Fruit fly (Drosophila melanogaster) whole organism, embryonic: ENCODE measurements around the gene CSN5.

Experiments
- Bgb ChIP-seq: fragments of 200-800 bp; sonication (Bioruptor generic); IDR thresholded peaks from 2 replicates; pipeline ENCODE4 v1.3.6; 2022; ENCODE audit warnings: missing biosample characterization, missing genetic modification characterization; ENCODE audit not compliant: partially characterized antibody
- C15 ChIP-seq: fragments of 200-800 bp; sonication (Bioruptor generic); IDR thresholded peaks from 3 replicates; pipeline ENCODE4 v1.3.6; 2022; ENCODE audit warnings: missing biosample characterization, missing genetic modification characterization
- CG10274 ChIP-seq: fragments of 200-800 bp; sonication (Bioruptor generic); optimal IDR thresholded peaks from 3 replicates; lab custom pipeline; 2017; ENCODE audit warnings: missing biosample characterization, mild to moderate bottlenecking, missing genetic modification characterization
- CG12769 ChIP-seq: fragments of 200-800 bp; sonication (Bioruptor generic); optimal IDR thresholded peaks from 2 replicates; lab custom pipeline; 2019; ENCODE audit warnings: missing biosample characterization, mild to moderate bottlenecking, missing genetic modification characterization, moderate library complexity
- CG14050 ChIP-seq: fragments of 200-800 bp; sonication (Bioruptor generic); IDR thresholded peaks from 3 replicates; pipeline ENCODE4 v1.3.6; 2022; ENCODE audit warnings: missing biosample characterization, missing genetic modification characterization
- CG14965 ChIP-seq: fragments of 200-800 bp; sonication (Bioruptor generic); optimal IDR thresholded peaks from 2 replicates; lab custom pipeline; 2016; ENCODE audit warnings: missing biosample characterization, missing genetic modification characterization, borderline replicate concordance
- CG15479 ChIP-seq: fragments of 200-800 bp; sonication (Bioruptor generic); optimal IDR thresholded peaks from 3 replicates; lab custom pipeline; 2019; ENCODE audit warnings: missing biosample characterization, mild to moderate bottlenecking, missing genetic modification characterization, moderate library complexity
- CG16815 ChIP-seq: fragments of 200-800 bp; sonication (Bioruptor generic); optimal IDR thresholded peaks from 3 replicates; lab custom pipeline; 2017; ENCODE audit warnings: missing biosample characterization, mild to moderate bottlenecking, missing genetic modification characterization
- CG17359 ChIP-seq: fragments of 200-800 bp; sonication (Bioruptor generic); optimal IDR thresholded peaks from 3 replicates; lab custom pipeline; 2018; ENCODE audit warnings: missing biosample characterization, mild to moderate bottlenecking, missing genetic modification characterization, moderate library complexity
- CG1792 ChIP-seq: fragments of 200-800 bp; sonication (Bioruptor generic); optimal IDR thresholded peaks from 2 replicates; lab custom pipeline; 2016; ENCODE audit warnings: missing biosample characterization, missing genetic modification characterization
- CG2116 ChIP-seq: fragments of 200-800 bp; sonication (Bioruptor generic); optimal IDR thresholded peaks from 3 replicates; lab custom pipeline; 2018; ENCODE audit warnings: missing biosample characterization, mild to moderate bottlenecking, missing genetic modification characterization
- CG2712 ChIP-seq: fragments of 200-800 bp; optimal IDR thresholded peaks from 3 replicates; lab custom pipeline; 2019; ENCODE audit warnings: missing biosample characterization, mild to moderate bottlenecking, missing genetic modification characterization, moderate library complexity
- CG32772 ChIP-seq: fragments of 200-800 bp; sonication (Bioruptor generic); IDR thresholded peaks from 2 replicates; pipeline ENCODE4 v1.3.6; 2022; ENCODE audit warnings: missing biosample characterization, missing genetic modification characterization
- CG33213 ChIP-seq: fragments of 200-800 bp; sonication (Bioruptor generic); optimal IDR thresholded peaks from 3 replicates; lab custom pipeline; 2016; ENCODE audit warnings: missing biosample characterization, missing genetic modification characterization
- CG34376 ChIP-seq: fragments of 200-800 bp; sonication (Bioruptor generic); optimal IDR thresholded peaks from 2 replicates; lab custom pipeline; 2018; ENCODE audit warnings: missing biosample characterization, mild to moderate bottlenecking, missing genetic modification characterization
- CG3838 ChIP-seq: fragments of 200-800 bp; sonication (Bioruptor generic); optimal IDR thresholded peaks from 3 replicates; lab custom pipeline; 2016; ENCODE audit warnings: missing biosample characterization, missing genetic modification characterization
- CG5245 ChIP-seq: fragments of 200-800 bp; sonication (Bioruptor generic); optimal IDR thresholded peaks from 3 replicates; lab custom pipeline; 2016; ENCODE audit warnings: missing biosample characterization, missing genetic modification characterization
- CG6254 ChIP-seq: fragments of 200-800 bp; sonication (Bioruptor generic); optimal IDR thresholded peaks from 3 replicates; lab custom pipeline; 2017; ENCODE audit warnings: mild to moderate bottlenecking, missing biosample characterization, missing genetic modification reagents, missing genetic modification characterization
- CG6689 ChIP-seq: fragments of 200-800 bp; sonication (Bioruptor generic); IDR thresholded peaks from 2 replicates; pipeline ENCODE4 v1.3.6; 2022; ENCODE audit warnings: missing biosample characterization, missing genetic modification characterization
- CG7745 ChIP-seq: fragments of 200-800 bp; sonication (Bioruptor generic); optimal IDR thresholded peaks from 2 replicates; lab custom pipeline; 2018; ENCODE audit warnings: missing biosample characterization, mild to moderate bottlenecking, missing genetic modification characterization, moderate library complexity
- CG7786 ChIP-seq: fragments of 200-800 bp; sonication (Bioruptor generic); optimal IDR thresholded peaks from 2 replicates; lab custom pipeline; 2016; ENCODE audit warnings: missing biosample characterization, missing genetic modification characterization
- CG7987 ChIP-seq: fragments of 200-800 bp; sonication (Bioruptor generic); optimal IDR thresholded peaks from 2 replicates; lab custom pipeline; 2018; ENCODE audit warnings: missing biosample characterization, mild to moderate bottlenecking, missing genetic modification characterization, moderate library complexity
- CG8478 ChIP-seq: fragments of >200 bp; optimal IDR thresholded peaks from 2 replicates; lab custom pipeline; 2018
- D19A ChIP-seq: fragments of 200-800 bp; optimal IDR thresholded peaks from 3 replicates; lab custom pipeline; 2019; ENCODE audit warnings: missing biosample characterization, mild to moderate bottlenecking, missing genetic modification characterization, moderate library complexity
- Dek ChIP-seq: fragments of 200-800 bp; sonication (Bioruptor generic); optimal IDR thresholded peaks from 3 replicates; lab custom pipeline; 2019; ENCODE audit warnings: missing biosample characterization, mild to moderate bottlenecking, missing genetic modification characterization, moderate library complexity
- Hmx ChIP-seq: fragments of 200-800 bp; sonication (Bioruptor generic); optimal IDR thresholded peaks from 2 replicates; lab custom pipeline; 2016; ENCODE audit warnings: missing biosample characterization, missing genetic modification characterization
- Lim3 ChIP-seq: fragments of 200-800 bp; sonication (Bioruptor generic); IDR thresholded peaks from 2 replicates; pipeline ENCODE4 v1.3.6; 2022; ENCODE audit warnings: missing biosample characterization, missing genetic modification characterization
- NC2β ChIP-seq: fragments of 200-800 bp; sonication (Bioruptor generic); optimal IDR thresholded peaks from 2 replicates; lab custom pipeline; 2016; ENCODE audit warnings: missing biosample characterization, missing genetic modification characterization
- NfI ChIP-seq: fragments of 200-800 bp; sonication (Bioruptor generic); optimal IDR thresholded peaks from 3 replicates; lab custom pipeline; 2018; ENCODE audit warnings: missing biosample characterization, mild to moderate bottlenecking, missing genetic modification characterization, moderate library complexity
- Spps ChIP-seq: fragments of 200-800 bp; sonication (Bioruptor generic); optimal IDR thresholded peaks from 2 replicates; lab custom pipeline; 2018; ENCODE audit warnings: missing biosample characterization, mild to moderate bottlenecking, missing genetic modification characterization
- Usf ChIP-seq: fragments of 200-800 bp; sonication (Bioruptor generic); optimal IDR thresholded peaks from 2 replicates; lab custom pipeline; 2017; ENCODE audit warnings: missing genotype, missing biosample characterization, missing genetic modification characterization
- Xrp1 ChIP-seq: fragments of 200-800 bp; sonication (Bioruptor generic); IDR thresholded peaks from 2 replicates; pipeline ENCODE4 v1.3.6; 2022; ENCODE audit warnings: missing biosample characterization, missing genetic modification characterization
- YL-1 ChIP-seq: fragments of 200-800 bp; sonication (Bioruptor generic); optimal IDR thresholded peaks from 3 replicates; lab custom pipeline; 2017; ENCODE audit warnings: missing biosample characterization, mild to moderate bottlenecking, missing genetic modification characterization
- ac ChIP-seq: fragments of 200-800 bp; sonication (Bioruptor generic); optimal IDR thresholded peaks from 3 replicates; lab custom pipeline; 2017; ENCODE audit warnings: missing biosample characterization, mild to moderate bottlenecking, missing genetic modification characterization
- al ChIP-seq: fragments of 200-800 bp; sonication (Bioruptor generic); IDR thresholded peaks from 2 replicates; pipeline ENCODE4 v1.3.6; 2022; ENCODE audit warnings: missing biosample characterization, missing genetic modification characterization
- bsh ChIP-seq, 2 experiments: fragments of 200-800 bp; sonication (Bioruptor generic); optimal IDR thresholded peaks; 2 replicates each; lab custom pipeline; 2017 to 2018; ENCODE audit warnings: mild to moderate bottlenecking in 2 of 2, missing biosample characterization in 2 of 2, missing genetic modification characterization in 2 of 2, moderate library complexity in 1 of 2
- chif ChIP-seq, 2 experiments: fragments of 200-800 bp; sonication (Bioruptor generic); optimal IDR thresholded peaks; 3 replicates each; lab custom pipeline; 2016; ENCODE audit warnings: missing biosample characterization in 2 of 2, missing genetic modification characterization in 2 of 2
- eve ChIP-seq, 2 experiments: fragments of >200 bp; optimal IDR thresholded peaks; 2 replicates each; lab custom pipeline; 2017; ENCODE audit warnings: missing biosample characterization in 2 of 2, missing genetic modification characterization in 2 of 2
- exex ChIP-seq: fragments of 200-800 bp; sonication (Bioruptor generic); optimal IDR thresholded peaks from 4 replicates; lab custom pipeline; 2018; ENCODE audit warnings: missing biosample characterization, mild to moderate bottlenecking, missing genetic modification characterization, moderate library complexity
- fd102C ChIP-seq: fragments of 200-800 bp; sonication (Bioruptor generic); optimal IDR thresholded peaks from 2 replicates; lab custom pipeline; 2018; ENCODE audit warnings: missing biosample characterization, mild to moderate bottlenecking, missing genetic modification characterization, moderate library complexity
- jumu ChIP-seq: fragments of 200-800 bp; sonication (Bioruptor generic); optimal IDR thresholded peaks from 3 replicates; lab custom pipeline; 2016; ENCODE audit warnings: missing biosample characterization, missing genetic modification characterization
- nmo ChIP-seq: fragments of 200-800 bp; sonication (Bioruptor generic); optimal IDR thresholded peaks from 2 replicates; lab custom pipeline; 2018; ENCODE audit warnings: missing biosample characterization, mild to moderate bottlenecking, missing genetic modification characterization, moderate library complexity
- otp ChIP-seq: fragments of 200-800 bp; sonication (Bioruptor generic); IDR thresholded peaks from 3 replicates; pipeline ENCODE4, ENCODE4 v1.3.6; 2022; ENCODE audit warnings: missing biosample characterization, missing genetic modification characterization
- pan ChIP-seq, 4 experiments: fragments of >200 bp in 3 of 4; fragments of 200-800 bp in 1 of 4; sonication (Bioruptor generic) in 1 of 4; optimal IDR thresholded peaks in 3 of 4; IDR thresholded peaks in 1 of 4; 2 replicates each; pipeline versions ENCODE4 v1.3.6 to Lab custom; 2017 to 2022; ENCODE audit warnings: missing biosample characterization in 2 of 4, missing genetic modification characterization in 2 of 4, mixed read lengths in 1 of 4
- peb ChIP-seq: fragments of 200-800 bp; sonication (Bioruptor generic); IDR thresholded peaks from 2 replicates; pipeline ENCODE4 v1.3.6; 2022; ENCODE audit warnings: missing biosample characterization, missing genetic modification characterization
- pita ChIP-seq: fragments of 200-800 bp; sonication (Bioruptor generic); optimal IDR thresholded peaks from 2 replicates; lab custom pipeline; 2017; ENCODE audit warnings: missing biosample characterization, mild to moderate bottlenecking, missing genetic modification characterization
- prd ChIP-seq, 3 experiments: fragments of >200 bp in 2 of 3; fragments of 200-800 bp in 1 of 3; sonication (Bioruptor generic) in 1 of 3; optimal IDR thresholded peaks in 2 of 3; IDR thresholded peaks in 1 of 3; 2 replicates in 2 of 3; 3 replicates in 1 of 3; pipeline versions ENCODE4 v1.3.6 to Lab custom; 2017 to 2022; ENCODE audit warnings: missing biosample characterization in 1 of 3, missing genetic modification characterization in 1 of 3
- toy ChIP-seq: fragments of 200-800 bp; sonication (Bioruptor generic); IDR thresholded peaks from 2 replicates; pipeline ENCODE4 v1.3.6; 2022; ENCODE audit warnings: missing biosample characterization, missing genetic modification characterization

Gene CSN5

DNA sequence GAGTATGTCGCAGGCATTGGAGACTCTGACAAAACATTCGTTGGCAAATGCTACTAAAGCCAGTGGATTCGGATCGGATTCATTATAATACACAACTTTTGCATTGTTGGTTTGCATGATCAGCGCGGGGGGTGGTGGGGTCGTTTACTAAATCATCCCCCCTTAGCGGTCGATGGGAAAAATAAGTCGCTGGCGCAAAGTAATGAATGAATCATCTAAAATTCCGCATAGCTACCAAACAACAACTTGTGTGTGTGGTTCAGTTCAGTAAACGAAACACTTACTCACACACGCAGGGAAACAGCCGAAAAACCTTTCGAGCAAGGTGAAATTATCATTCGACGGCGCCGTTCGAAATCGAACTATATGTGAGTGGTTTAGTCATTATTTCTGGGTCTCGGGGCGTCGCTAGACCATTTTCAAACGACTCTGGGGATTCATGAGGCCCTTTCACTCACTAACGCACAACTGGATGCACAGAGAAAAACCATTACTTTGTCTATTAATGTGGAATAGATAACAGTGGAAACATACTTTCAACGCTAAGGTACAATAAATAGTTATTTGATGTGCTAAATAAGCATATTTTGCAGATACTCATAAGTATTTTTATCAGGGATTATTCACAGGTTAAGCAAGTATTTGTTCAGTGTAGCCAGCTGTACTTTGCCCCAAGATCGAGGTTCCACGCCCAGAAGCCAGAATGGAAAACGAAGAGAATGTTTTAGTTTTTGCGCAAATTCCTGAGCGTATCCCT lies 21.3 kb upstream of the CSN5 start (continued):
- TF ChIP-seq jumu (GFP tag; lab: Kevin White, UChicago) = peak; percentile 36
- no peak for TF ChIP-seq Hmx
- TF ChIP-seq eve (GFP tag; optimal IDR thresholded peaks at IDR 0.05; lab: Kevin White, UChicago) = peak in 1 of 2 experiments; percentile 94
- no peak for TF ChIP-seq pita (GFP tag; lab: Kevin White, UChicago)
- no peak for TF ChIP-seq prd (optimal IDR thresholded peaks at IDR 0.05; lab: Kevin White, UChicago)
- TF ChIP-seq prd (GFP tag; IDR thresholded peaks at IDR 0.05; lab: Robert Waterston, UW) = peak; percentile 83
- TF ChIP-seq CG7987 (GFP tag; lab: Kevin White, UChicago) = peak; percentile 23
- TF ChIP-seq CG5245 = peak; percentile 57
- no peak for TF ChIP-seq fd102C
- peak; percentile 76 for TF ChIP-seq peb
- TF ChIP-seq CG6689 (GFP tag; lab: Robert Waterston, UW) = peak; percentile 72
- TF ChIP-seq CG1792 (GFP tag; lab: Kevin White, UChicago) = peak; percentile 13
- no peak for TF ChIP-seq CG14965 (GFP tag; lab: Kevin White, UChicago)
- TF ChIP-seq Dek (tag; lab: Kevin White, UChicago) = peak; percentile 71
- peak; percentile 93 for TF ChIP-seq otp (GFP tag; lab: Robert Waterston, UW)
- TF ChIP-seq nmo (GFP tag; lab: Kevin White, UChicago) = peak; percentile 65
- peak; percentile 8 for TF ChIP-seq Usf
- no peak for TF ChIP-seq CG3838 (GFP tag; lab: Kevin White, UChicago)
- peak; percentile 91 for TF ChIP-seq CG32772
- peak; percentile 38 for TF ChIP-seq CG33213 (GFP tag; lab: Kevin White, UChicago)
- TF ChIP-seq CG14050 (GFP tag; lab: Robert Waterston, UW) = 0 out of 3 replicates have a peak, but pooled peaks have one; percentile 12
- peak; percentile 91 to 96 for TF ChIP-seq bsh (GFP tag; optimal IDR thresholded peaks at IDR 0.05; lab: Kevin White, UChicago)
- TF ChIP-seq pan (optimal IDR thresholded peaks at IDR 0.05; lab: Kevin White, UChicago) = no peak
- TF ChIP-seq pan (GFP tag; optimal IDR thresholded peaks at IDR 0.05 in 1 of 2, IDR thresholded peaks at IDR 0.05 in 1 of 2) = peak in 1 of 2 experiments; percentile 79
- peak; percentile 75 for TF ChIP-seq CG2712 (tag; lab: Kevin White, UChicago)
- TF ChIP-seq CG34376 (GFP tag; lab: Kevin White, UChicago) = no peak
- TF ChIP-seq Bgb = no peak
- no peak for TF ChIP-seq CG10274 (GFP tag; lab: Kevin White, UChicago)
- TF ChIP-seq D19A (tag; lab: Kevin White, UChicago) = peak; percentile 46
- no peak for TF ChIP-seq YL-1
- peak; percentile 68 for TF ChIP-seq Spps (tag; lab: Kevin White, UChicago)
- TF ChIP-seq CG17359 (tag; lab: Kevin White, UChicago) = peak; percentile 85
- TF ChIP-seq exex (tag; lab: Kevin White, UChicago) = no peak
- TF ChIP-seq NfI (GFP tag; lab: Kevin White, UChicago) = peak; percentile 72
- peak; percentile 77 for TF ChIP-seq CG7786 (GFP tag; lab: Kevin White, UChicago)
- peak; percentile 51 for TF ChIP-seq NC2β (GFP tag; lab: Kevin White, UChicago)
- TF ChIP-seq ac (GFP tag; lab: Kevin White, UChicago) = no peak
- peak; percentile 54; the same call in 1 of the 2 replicates for TF ChIP-seq al (GFP tag; lab: Robert Waterston, UW)
- TF ChIP-seq C15 (GFP tag; lab: Robert Waterston, UW) = peak; percentile 52; the same call in 1 of the 3 replicates
- TF ChIP-seq CG7745 (tag; lab: Kevin White, UChicago) = no peak
- peak; percentile 65 for TF ChIP-seq toy (GFP tag; lab: Robert Waterston, UW)
- TF ChIP-seq CG15479 (GFP tag; lab: Kevin White, UChicago) = no peak
- peak; percentile 79 for TF ChIP-seq CG6254 (GFP tag; lab: Kevin White, UChicago)
- peak; percentile 92 for TF ChIP-seq CG12769 (tag; lab: Kevin White, UChicago)
- TF ChIP-seq CG2116 (GFP tag; lab: Kevin White, UChicago) = no peak
- peak; percentile 91 for TF ChIP-seq Xrp1
- TF ChIP-seq Lim3 (GFP tag; lab: Robert Waterston, UW) = peak; percentile 71; the same call in 1 of the 2 replicates
- no peak for TF ChIP-seq CG8478 (lab: Kevin White, UChicago)
- TF ChIP-seq chif (GFP tag; optimal IDR thresholded peaks at IDR 0.05; lab: Kevin White, UChicago) = peak; percentile 65 to 81
- peak; percentile 64 for TF ChIP-seq CG16815 (GFP tag; lab: Kevin White, UChicago)
